Worm (Caenorhabditis elegans): ENCODE measurements around the gene F32B6.4.
"Not testable (repeated sequence)": the region's sequence is repeated elsewhere in the genome, so short reads cannot be mapped to it uniquely, and the experiment has no call there.

Gene F32B6.4

ce11 chrIV:9899227-9899626, 7.4 kb upstream of the F32B6.4 start:
- TF ChIP-seq unc-55 (GFP tag; optimal IDR thresholded peaks at IDR 0.05), result no peak
- TF ChIP-seq sma-3 (GFP tag; optimal IDR thresholded peaks at IDR 0.05), result no peak
- peak; percentile 34 for TF ChIP-seq nhr-129 (tag; optimal IDR thresholded peaks at IDR 0.05)
- peak; percentile 5 for TF ChIP-seq crh-2 (tag; optimal IDR thresholded peaks at IDR 0.05)
- TF ChIP-seq ztf-1 (GFP tag; conservative IDR thresholded peaks at IDR 0.05), result no peak
- no peak for TF ChIP-seq blmp-1 (tag; optimal IDR thresholded peaks at IDR 0.05; ENCODE audit: insufficient read depth)
- TF ChIP-seq ceh-82 (tag; optimal IDR thresholded peaks at IDR 0.05), result no peak
- no peak for TF ChIP-seq nhr-21 (tag; optimal IDR thresholded peaks at IDR 0.05)
- peak; percentile 21 for TF ChIP-seq C34F6.9 (tag; optimal IDR thresholded peaks at IDR 0.05)
- TF ChIP-seq R02D3.7 (tag; optimal IDR thresholded peaks at IDR 0.05), result no peak
- TF ChIP-seq gmeb-1 (tag; optimal IDR thresholded peaks at IDR 0.05), result no peak
- no peak for TF ChIP-seq sem-4 (tag; optimal IDR thresholded peaks at IDR 0.05)
- no peak for TF ChIP-seq dmd-4 (tag; optimal IDR thresholded peaks at IDR 0.05)
- TF ChIP-seq lin-11 (tag; optimal IDR thresholded peaks at IDR 0.05), result no peak
- no peak for TF ChIP-seq lin-39 (tag; optimal IDR thresholded peaks at IDR 0.05)
- TF ChIP-seq nhr-12 (tag; optimal IDR thresholded peaks at IDR 0.05), result no peak

ce11 chrIV:9898712-9899111, 6.9 kb upstream of the F32B6.4 start, which contains the start of gene tbc-3:
tbc-3 (plus strand) TSS chrIV:9899012.
- TF ChIP-seq unc-62 (GFP tag; optimal IDR thresholded peaks at IDR 0.05) (no peak), nhr-77 (tag; optimal IDR thresholded peaks at IDR 0.05) (no peak), ama-1 (optimal IDR thresholded peaks at IDR 0.05) (no peak), ceh-16 (tag; optimal IDR thresholded peaks at IDR 0.05) (no peak), elt-3 (tag; optimal IDR thresholded peaks at IDR 0.05) (no peak), nhr-129 (tag; optimal IDR thresholded peaks at IDR 0.05) (no peak), sma-9 (GFP tag; optimal IDR thresholded peaks at IDR 0.05) (no peak), sma-9 (tag; optimal IDR thresholded peaks at IDR 0.05) (no peak), F13H6.1 (tag; optimal IDR thresholded peaks at IDR 0.05) (no peak), nhr-10 (tag; optimal IDR thresholded peaks at IDR 0.05) (no peak), lin-13 (GFP tag; optimal IDR thresholded peaks at IDR 0.05) (no peak), blmp-1 (tag; optimal IDR thresholded peaks at IDR 0.05; ENCODE audit: insufficient read depth) (no peak), Y55F3AM.14 (GFP tag; optimal IDR thresholded peaks at IDR 0.05) (no peak), sma-3 (GFP tag; optimal IDR thresholded peaks at IDR 0.05) (no peak), lin-39 (tag; optimal IDR thresholded peaks at IDR 0.05) (no peak), fos-1 (tag; optimal IDR thresholded peaks at IDR 0.05) (no peak), dmd-4 (tag; optimal IDR thresholded peaks at IDR 0.05) (no peak), mbf-1 (tag; optimal IDR thresholded peaks at IDR 0.05) (no peak), ztf-4 (tag; optimal IDR thresholded peaks at IDR 0.05) (no peak), nhr-25 (tag; optimal IDR thresholded peaks at IDR 0.05) (no peak), R02D3.7 (tag; optimal IDR thresholded peaks at IDR 0.05) (no peak)

DNA sequence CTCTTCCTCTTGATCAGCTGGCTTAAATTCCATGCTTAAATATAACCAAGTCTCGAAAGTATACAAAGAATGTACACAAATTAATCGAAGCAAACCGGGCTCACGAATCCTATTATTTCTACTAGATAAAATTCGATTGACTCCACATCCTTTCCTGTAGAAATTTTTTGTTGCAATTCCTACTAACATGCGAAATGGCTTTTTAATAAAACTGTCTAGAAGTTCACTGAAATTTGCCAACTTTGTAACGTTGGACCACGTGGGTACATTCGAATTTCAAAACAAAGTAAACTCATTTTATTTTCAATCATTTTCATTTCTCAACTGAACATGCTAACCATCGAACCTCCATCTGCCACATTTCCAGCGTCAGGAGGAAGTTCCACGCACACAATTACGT, 3.2 kb upstream of the F32B6.4 start, which contains the start of gene ssp-32:
Gene ssp-32, plus strand, starts transcription at position 301 of the 400 bp plus-strand sequence.
- no peak for TF ChIP-seq nhr-11 (tag; optimal IDR thresholded peaks at IDR 0.05)

- TF ChIP-seq ceh-82, skn-1, dmd-4 (tag; optimal IDR thresholded peaks at IDR 0.05): not testable (repeated sequence)
These were observed 2.5 kb upstream of the F32B6.4 start, which contains the start of gene msp-77 for ce11 chrIV:9894331-9894730. msp-77 (plus strand) TSS chrIV:9894631.

DNA sequence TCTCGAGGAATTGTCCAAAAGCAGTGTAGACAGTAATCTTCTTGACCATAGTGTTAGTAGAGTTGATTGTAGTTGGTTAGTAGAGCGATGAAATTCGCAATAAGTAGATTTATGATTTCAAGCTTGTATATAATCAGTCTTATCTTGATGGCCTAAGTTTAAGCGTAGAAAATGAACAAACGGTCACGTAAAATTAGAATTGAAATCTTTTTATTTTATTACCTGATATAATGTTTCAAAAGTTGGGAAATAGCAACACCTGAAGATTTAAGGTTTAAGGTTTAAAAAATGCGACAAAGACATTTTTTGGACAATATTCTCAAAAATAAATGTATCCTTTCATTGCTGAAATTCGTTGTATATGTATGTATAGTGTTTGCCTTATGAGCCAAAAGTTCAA, 1.8 kb upstream of the F32B6.4 start, which contains the start of gene sss-1:
Gene sss-1, minus strand, starts transcription at position 101 of the 400 bp plus-strand sequence.
- TF ChIP-seq aly-2, fos-1, lin-11 (tag; optimal IDR thresholded peaks at IDR 0.05): not testable (repeated sequence)

DNA sequence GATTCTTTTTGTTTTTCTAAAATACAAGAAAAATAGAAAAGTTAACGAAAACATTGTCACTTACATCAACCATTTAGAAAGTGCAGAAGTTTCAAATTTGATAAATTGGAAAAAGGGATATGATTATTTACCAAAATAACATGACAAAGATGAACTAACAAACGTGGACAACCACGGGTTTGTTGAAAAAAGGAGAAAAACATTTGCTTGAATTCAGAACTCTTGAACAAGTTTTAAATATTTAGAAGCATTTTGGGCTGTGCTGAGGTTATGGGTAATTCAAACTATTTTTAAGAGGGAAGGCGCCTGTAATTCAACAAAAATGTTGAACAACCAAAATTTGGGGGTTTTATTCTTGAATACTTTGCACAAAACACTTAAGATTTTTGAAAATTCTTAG, 2.0 kb downstream of the F32B6.4 start, which contains the start of gene ttbk-3:
Gene ttbk-3, minus strand, starts transcription at position 101 of the 400 bp plus-strand sequence.
- no peak for TF ChIP-seq Y55F3AM.14 (GFP tag; optimal IDR thresholded peaks at IDR 0.05)
